Fruit fly (Drosophila melanogaster): Measurements from ENCODE around the gene Elal.

Gene Elal

DNA sequence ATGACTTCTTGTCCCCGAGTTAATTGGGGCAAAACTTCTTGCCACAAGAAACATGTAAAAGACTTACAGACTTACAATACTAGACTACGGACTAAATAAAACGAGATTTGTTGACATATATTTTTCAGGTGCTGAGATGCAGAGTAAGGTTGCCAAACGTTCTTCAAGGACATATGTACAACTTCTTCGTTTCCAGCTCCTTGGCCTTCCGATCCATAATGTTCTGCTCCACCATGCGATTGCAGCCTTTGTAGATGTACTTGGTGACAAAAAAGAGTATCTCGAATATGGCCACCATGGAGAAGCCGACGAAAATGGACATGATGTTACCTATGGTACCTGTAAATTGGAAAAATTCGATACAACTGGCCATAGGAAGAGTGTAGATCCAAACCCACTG, 7.7 kb upstream of the Elal start, which contains the start of gene CAH4:
CAH4 (minus strand) TSS at position 101 of the 400 bp plus-strand sequence.
- TF ChIP-seq CG8478 (optimal IDR thresholded peaks at IDR 0.05) (no peak), CTCF (optimal IDR thresholded peaks at IDR 0.05) (no peak)

DNA sequence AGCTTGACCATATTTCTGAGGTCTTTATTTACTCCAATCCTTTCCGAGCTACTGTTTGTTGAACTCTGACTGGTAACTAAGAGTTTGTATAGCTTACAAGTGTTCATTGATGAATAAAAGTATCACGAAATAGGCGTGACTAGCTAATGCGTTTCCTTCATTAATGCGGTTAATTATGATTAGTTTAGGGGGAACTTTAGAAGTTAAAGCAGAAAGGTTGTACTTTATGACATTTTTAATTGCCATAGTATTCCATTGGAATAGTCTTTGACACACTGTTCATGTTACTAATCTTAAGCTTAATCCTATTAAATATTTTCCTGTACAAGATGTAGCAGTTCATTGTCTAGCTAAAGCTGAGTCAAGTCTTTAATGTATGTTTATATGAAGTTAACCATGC, 5.4 kb upstream of the Elal start, which contains the start of gene ppk22:
ppk22 (minus strand) TSS at position 101 of the 400 bp plus-strand sequence.
- TF ChIP-seq CG8478 (optimal IDR thresholded peaks at IDR 0.05) (no peak), CTCF (optimal IDR thresholded peaks at IDR 0.05) (no peak)

DNA sequence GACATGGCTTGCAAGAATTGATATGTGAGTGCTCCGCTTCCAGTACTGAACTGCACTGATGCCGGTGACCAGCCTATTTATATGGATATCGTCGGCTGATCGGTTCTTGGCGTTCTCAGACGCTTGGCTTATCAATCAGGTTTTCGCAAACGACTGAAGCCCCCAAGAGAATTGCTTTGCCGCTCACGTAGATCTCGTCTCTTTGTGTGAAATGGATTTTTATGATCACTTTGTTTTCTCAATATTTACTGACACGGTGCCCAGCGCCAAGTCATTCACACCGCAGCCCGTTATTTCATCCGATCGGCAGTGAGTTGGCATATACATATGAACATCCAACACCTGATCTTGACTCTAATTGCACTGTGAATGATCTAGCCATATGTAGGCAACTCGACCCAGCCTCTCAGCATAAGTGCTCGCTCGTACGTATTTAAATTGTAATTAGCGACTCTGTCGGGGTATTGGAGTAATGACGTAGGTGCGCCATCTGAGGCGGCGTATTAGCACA, 4.8 kb upstream of the Elal start, which contains the start of gene CG13639:
CG13639 (minus strand) TSS at position 51 of the 511 bp plus-strand sequence.
- TF ChIP-seq CTCF (optimal IDR thresholded peaks at IDR 0.05) (no peak), CG8478 (optimal IDR thresholded peaks at IDR 0.05) (no peak)

DNA sequence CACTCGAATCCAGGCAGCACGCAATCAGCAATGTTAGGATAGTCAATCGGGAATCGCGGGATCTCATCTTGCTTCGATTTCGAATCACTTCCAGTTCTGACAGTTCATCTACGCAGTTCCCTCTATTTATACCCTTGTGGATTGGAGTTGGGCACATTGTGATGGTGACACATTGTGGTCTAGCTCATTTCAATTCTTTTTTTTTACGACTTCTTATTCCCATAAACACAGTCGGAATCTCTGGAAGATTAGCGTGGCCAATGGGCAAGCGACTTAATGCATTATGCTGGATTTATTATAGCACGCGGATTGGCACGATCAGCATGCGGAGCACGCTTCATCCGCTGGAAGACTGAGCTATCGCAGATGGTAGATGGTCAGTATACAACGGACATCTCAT, 3.1 kb upstream of the Elal start, which contains the start of gene CG13640:
CG13640 (minus strand) TSS at position 101 of the 400 bp plus-strand sequence.
- TF ChIP-seq CG8478 (optimal IDR thresholded peaks at IDR 0.05) (no peak), CTCF (optimal IDR thresholded peaks at IDR 0.05) (no peak)

DNA sequence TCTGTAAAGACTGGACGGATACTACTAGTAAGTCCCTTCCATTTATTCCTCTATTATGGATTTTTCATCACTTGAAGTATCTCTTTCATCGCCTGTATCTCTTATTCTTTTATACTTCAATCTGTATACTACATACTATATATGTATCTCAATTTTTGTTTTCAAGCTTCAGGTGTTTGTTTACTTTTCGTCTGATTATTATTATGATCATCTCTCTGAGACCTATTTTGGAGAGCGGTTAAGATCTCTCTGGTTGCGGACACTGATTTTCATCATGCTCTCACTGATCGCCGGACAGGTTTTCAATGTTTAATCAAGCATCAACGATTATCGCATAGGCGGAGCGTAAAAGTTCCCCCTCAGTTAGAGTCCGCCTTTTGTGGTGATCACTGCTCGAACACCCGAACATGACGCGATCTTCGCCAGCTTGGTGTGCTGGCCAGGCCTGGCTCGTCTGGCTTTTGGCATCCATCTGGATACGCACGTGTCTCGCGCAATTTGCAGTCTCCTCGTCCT, 2.5 kb upstream of the Elal start, which contains the start of gene CG7016:
CG7016 (plus strand) TSS at position 358 of the 516 bp plus-strand sequence.
- no peak for TF ChIP-seq CG8478 (optimal IDR thresholded peaks at IDR 0.05)
- no peak for TF ChIP-seq CTCF (optimal IDR thresholded peaks at IDR 0.05)

DNA sequence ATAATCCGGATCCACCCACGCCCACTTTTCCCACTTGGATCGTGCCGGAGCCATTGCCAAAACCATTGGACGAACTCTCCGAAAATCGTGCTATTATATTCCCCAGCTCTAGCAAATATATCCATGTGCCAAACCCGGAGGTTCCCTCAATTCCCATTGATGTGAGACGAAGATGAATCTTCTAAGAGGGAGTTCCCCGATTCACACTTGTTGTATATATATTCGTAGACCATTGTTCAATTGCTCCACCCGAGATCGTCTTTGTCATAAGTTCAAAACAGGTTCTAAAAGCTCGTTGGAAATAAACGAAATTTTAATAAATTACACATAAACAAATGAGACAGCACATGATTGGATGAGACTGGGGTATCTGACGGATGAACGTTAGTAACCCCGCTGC, 1.3 kb upstream of the Elal start:
- TF ChIP-seq CG8478 (optimal IDR thresholded peaks at IDR 0.05) (no peak), CTCF (optimal IDR thresholded peaks at IDR 0.05) (no peak)

DNA sequence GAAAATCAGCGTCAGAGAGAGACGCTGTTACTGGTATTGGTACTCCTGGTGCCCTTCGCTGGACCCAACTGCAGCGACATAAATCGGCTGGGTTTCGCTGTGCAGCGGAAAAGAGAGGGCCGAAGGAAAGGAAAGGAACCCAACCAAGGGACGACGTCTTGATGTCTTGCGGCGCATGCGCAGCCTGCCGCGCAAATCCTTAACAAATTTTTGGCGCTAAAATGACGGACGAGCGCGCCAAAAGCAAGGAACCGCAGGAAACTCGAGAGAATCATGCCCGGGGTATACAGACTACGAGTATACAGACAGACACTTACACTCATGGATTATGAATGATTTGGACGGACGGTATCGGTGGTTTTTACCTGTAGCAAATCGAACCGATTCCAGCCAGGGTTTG, 1.8 kb downstream of the Elal start:
- TF ChIP-seq CTCF (optimal IDR thresholded peaks at IDR 0.05): no peak
- TF ChIP-seq CG8478 (optimal IDR thresholded peaks at IDR 0.05): no peak

DNA sequence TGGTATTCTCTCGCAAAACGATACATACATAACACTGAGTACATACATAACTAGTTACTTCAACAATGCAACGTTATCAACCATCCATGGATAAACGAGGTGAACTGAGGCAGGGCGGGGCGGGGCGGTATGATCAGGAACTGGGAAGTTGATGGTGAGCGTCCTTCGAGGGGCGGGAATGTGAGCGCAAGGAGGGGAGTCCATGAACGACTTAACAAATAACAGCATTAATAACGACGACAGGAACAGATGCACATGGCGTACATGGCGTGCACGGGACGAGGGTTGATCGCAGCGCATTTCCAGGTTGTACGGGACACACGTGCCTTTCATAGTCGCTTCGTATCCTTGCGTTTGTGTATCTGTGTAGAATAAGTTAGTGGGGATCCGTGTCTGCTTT, 2.8 kb downstream of the Elal start:
- no peak for TF ChIP-seq CTCF (optimal IDR thresholded peaks at IDR 0.05)
- no peak for TF ChIP-seq CG8478 (optimal IDR thresholded peaks at IDR 0.05)

DNA sequence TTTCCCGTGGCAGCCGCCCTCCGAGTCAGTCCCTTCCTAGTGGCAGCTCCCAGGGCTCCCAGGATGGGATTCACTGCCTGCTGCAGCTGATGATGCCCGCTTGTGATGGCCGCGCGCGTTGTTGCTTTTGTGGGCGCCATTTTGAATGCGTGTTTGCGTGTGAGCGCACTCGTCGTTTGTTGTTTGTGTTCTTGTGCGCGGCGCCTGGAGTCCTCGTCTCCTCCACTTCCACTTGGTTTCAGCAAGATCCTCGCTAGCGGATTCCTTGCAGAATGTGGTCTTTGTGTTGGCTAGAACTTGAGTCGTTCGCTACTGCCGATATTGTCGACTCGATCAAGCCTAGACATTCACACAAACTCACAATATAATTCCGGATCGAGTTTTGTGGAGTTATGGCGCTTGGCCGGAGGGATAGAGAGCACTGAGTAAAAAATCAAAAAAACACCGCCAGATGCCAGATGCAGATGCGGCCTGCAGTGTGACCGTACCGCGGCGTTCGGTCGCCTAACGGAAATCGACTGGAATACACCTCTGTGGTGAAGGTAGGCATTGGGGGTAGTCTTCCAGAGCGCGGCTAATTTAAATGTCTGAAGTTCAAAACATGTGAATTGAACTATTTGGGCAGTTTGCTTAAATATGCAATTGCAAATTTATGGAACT, 5.4 kb downstream of the Elal start, which contains the start of gene CycB3:
CycB3 (minus strand) TSS at position 428 of the 660 bp plus-strand sequence.
- TF ChIP-seq CTCF (optimal IDR thresholded peaks at IDR 0.05) (peak in 1 of 2 experiments; percentile 24), CG8478 (optimal IDR thresholded peaks at IDR 0.05) (no peak)

DNA sequence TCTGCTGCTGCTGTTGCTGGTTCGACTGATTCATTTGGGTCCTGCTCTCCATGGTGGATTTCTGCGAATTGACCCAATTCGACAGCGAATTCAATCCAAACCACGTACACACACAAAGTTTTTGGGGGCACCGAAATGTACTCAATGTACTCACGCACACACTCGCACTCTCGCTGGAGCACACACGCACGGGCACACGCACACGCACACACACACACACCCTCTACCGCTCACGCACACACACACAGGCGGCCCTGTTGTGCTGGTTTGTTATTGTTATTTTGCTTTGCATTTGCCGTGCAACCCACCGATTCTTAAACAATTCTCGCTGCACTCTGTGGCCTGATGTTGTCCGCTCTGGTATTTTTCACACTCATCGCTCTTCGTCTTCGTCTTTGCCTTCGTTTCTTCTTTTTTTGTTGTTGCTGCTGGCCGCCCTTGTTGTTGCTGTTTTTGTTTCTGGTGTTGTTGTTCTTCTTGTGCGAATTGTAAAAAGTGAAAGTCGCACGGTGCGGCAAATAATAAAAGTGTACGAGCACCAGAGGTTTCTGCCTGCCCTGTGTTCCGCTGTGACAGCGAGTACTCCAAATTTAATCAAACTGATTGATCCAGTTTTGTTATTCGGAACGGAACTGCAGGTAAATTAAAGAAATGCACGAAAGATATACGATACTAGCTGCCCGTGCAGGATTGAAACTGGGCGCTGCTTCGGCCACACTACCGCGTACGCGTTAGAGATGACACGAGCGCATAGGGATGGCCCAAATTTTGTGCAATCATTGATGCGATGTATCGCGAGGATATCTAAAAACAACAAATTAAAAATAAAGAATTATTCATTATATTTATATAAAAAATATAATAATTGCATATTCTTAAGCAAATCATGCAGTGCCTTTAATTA, 11.0 kb downstream of the Elal start, which contains the start of gene CG3744:
CG3744 (minus strand) TSS at position 716 of the 904 bp plus-strand sequence.
- no peak for TF ChIP-seq CG8478 (optimal IDR thresholded peaks at IDR 0.05)
- no peak for TF ChIP-seq CTCF (optimal IDR thresholded peaks at IDR 0.05)

DNA sequence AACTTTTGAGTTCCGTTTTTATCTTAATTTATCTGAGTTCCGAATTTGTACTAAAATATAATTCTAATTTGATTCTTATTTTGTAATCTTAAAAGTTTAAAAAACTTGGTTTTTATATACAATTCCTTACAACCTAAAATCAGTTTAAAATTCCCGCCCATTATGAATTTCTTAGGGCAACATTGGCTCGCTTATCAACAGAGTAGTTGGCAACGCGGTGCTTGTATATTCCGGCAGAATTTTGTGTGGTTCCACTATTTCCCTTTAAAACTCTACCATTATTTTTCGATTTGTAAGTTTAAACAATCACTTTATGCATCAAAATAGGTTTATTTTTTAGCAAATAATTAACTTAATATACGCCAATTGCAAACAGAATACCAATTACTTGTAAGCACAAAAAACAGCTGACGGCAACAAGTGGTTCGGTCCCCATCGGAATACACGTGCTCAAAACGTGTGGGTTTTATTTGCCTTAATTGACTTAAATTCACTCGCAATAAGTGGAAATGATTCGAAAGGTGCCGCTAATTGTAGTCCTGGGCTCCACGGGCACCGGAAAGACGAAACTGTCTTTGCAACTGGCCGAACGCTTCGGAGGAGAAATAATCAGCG, 11.8 kb downstream of the Elal start, which contains the start of the genes CG11089 and CG31381:
CG11089 (plus strand) TSS at position 203 of the 615 bp plus-strand sequence.
CG31381 (plus strand) TSS at position 203 of the 615 bp plus-strand sequence.
- TF ChIP-seq CG8478 (optimal IDR thresholded peaks at IDR 0.05): no peak
- no peak for TF ChIP-seq CTCF (optimal IDR thresholded peaks at IDR 0.05)

DNA sequence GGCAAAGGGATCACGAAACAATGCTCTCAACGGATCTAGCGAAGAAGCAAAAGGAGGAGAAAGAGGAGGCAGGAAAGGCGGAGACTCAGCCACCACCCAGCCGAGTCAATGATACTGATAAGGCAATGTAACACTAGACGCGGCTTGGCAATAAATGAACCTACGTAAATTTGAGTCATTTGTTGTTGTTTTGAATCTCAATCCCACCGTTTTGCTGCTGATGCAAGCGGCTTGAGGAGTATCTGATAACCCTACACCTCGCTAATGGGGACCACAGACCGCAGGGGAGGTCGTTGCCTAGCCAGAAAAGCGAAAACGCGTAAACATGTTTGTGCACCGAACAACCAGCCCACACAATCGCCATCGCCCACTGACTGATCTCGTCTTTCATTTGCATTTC, 13.5 kb downstream of the Elal start:
- TF ChIP-seq CTCF (optimal IDR thresholded peaks at IDR 0.05) (no peak), CG8478 (optimal IDR thresholded peaks at IDR 0.05) (no peak)

DNA sequence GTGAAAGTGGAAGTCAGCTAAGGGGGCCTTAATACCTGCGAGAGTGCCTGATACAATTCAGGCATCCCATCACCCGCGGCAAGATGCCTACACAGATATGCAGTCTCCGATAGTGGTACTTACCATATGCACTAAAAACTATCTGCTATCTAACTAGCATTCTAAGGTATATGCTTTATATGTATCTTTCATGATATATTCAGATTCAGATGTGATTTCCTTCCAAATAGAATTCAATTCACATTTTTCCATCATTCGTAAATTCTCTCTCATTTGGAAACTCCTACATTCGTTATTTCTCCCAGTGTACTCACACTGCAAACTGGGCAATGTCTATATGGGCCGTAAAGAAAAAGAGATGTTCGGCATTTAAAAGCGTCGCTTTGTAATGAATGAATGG, 21.3 kb downstream of the Elal start:
- TF ChIP-seq CTCF (optimal IDR thresholded peaks at IDR 0.05) (no peak), CG8478 (optimal IDR thresholded peaks at IDR 0.05) (no peak)

DNA sequence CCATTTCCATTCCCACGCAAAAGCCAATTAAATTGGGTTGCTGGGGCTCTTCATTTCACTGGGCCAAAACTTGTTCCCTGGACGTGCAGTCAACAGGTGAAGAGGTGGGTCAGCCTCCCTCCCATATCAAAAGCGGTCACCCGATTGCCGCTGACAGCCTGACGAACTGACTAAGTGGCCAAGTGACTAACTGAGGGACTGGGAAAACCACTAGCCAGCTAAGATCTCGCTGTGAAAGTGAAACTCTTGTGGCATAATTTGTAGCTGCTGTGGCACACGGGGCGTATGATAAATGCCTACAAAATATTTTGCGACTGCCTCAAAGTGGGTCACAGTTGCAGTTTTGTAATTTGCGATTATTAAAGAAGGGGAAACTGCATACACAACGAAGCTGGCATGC, 23.3 kb downstream of the Elal start:
- TF ChIP-seq CTCF (optimal IDR thresholded peaks at IDR 0.05): no peak
- TF ChIP-seq CG8478 (optimal IDR thresholded peaks at IDR 0.05): no peak
